Worm (Caenorhabditis elegans) whole organism, L4 larva: ENCODE results near the gene srh-255.
"Not testable (repeated sequence)": the region's sequence is repeated elsewhere in the genome, so short reads cannot be mapped to it uniquely, and the experiment has no call there.

ENCODE experiments used
- ama-1 ChIP-seq: fragments of 150-350 bp; optimal IDR thresholded peaks from 2 replicates; lab custom pipeline; 2014; ENCODE audit warnings: inconsistent platforms, mixed read lengths
- attf-4 ChIP-seq: sonication (generic microtip); optimal IDR thresholded peaks from 3 replicates; lab custom pipeline; 2017; ENCODE audit warnings: missing biosample characterization, missing genetic modification characterization
- dmd-6 ChIP-seq: fragments of 200-800 bp; sonication (Bioruptor generic); IDR thresholded peaks from 2 replicates; pipeline ENCODE4 v1.3.6; 2022; ENCODE audit warnings: missing genetic modification reagents, missing genetic modification characterization, missing compliant biosample characterization
- dpl-1 ChIP-seq: fragments of 150-350 bp; optimal IDR thresholded peaks from 2 replicates; lab custom pipeline; 2014; ENCODE audit warnings: missing biosample characterization, missing genetic modification reagents, missing genetic modification characterization
- egl-27 ChIP-seq: sonication (generic microtip); optimal IDR thresholded peaks from 3 replicates; lab custom pipeline; 2017; ENCODE audit warnings: missing biosample characterization, missing genetic modification reagents, missing genetic modification characterization
- mxl-2 ChIP-seq: fragments of 200-800 bp; sonication (Bioruptor generic); conservative IDR thresholded peaks from 2 replicates; pipeline ENCODE4 v1.3.6; 2022; ENCODE audit warnings: missing genetic modification reagents, missing genetic modification characterization, missing compliant biosample characterization
- nhr-11 ChIP-seq: fragments of 150-350 bp; optimal IDR thresholded peaks from 2 replicates; lab custom pipeline; 2014; ENCODE audit warnings: missing biosample characterization, missing genetic modification characterization
- nhr-25 ChIP-seq: sonication (generic microtip); optimal IDR thresholded peaks from 2 replicates; lab custom pipeline; 2017; ENCODE audit warnings: missing genetic modification characterization, mild to moderate bottlenecking, missing compliant biosample characterization, antibody characterized with exemption, moderate library complexity, borderline replicate concordance; ENCODE audit not compliant: insufficient read depth
- pqm-1 ChIP-seq: sonication (generic microtip); optimal IDR thresholded peaks from 2 replicates; lab custom pipeline; 2017; ENCODE audit warnings: missing biosample characterization, missing genetic modification characterization
- snpc-4 ChIP-seq: fragments of 150-350 bp; optimal IDR thresholded peaks from 2 replicates; lab custom pipeline; 2014; ENCODE audit warnings: missing biosample characterization, missing genetic modification characterization
- unc-39 ChIP-seq: sonication (generic microtip); optimal IDR thresholded peaks from 2 replicates; lab custom pipeline; 2017; ENCODE audit warnings: missing biosample characterization, missing genetic modification characterization
- ztf-11 ChIP-seq: fragments of 150-350 bp; optimal IDR thresholded peaks from 2 replicates; lab custom pipeline; 2014; ENCODE audit warnings: missing biosample characterization, missing genetic modification characterization

ce11 chrV:17022100-17022499 is 42.7 kb upstream of the srh-255 start:
- TF ChIP-seq dpl-1 (GFP tag; lab: Kevin White, UChicago); mxl-2; dmd-6 (GFP tag; lab: Robert Waterston, UW); pqm-1; ztf-11 (tag; lab: Kevin White, UChicago); attf-4; ama-1 (lab: Kevin White, UChicago); egl-27; snpc-4 (tag; lab: Kevin White, UChicago); nhr-25 (tag; lab: Kevin White, UChicago); nhr-11 (tag; lab: Kevin White, UChicago); unc-39: not testable (repeated sequence)
